Worm (Caenorhabditis elegans) whole organism, L3 larva: ENCODE results near the gene C08G9.1.

ENCODE experiments used
- mdl-1 ChIP-seq: fragments of 150-350 bp; optimal IDR thresholded peaks from 2 replicates; lab custom pipeline; 2014; ENCODE audit warnings: missing biosample characterization, missing genetic modification characterization
- nhr-12 ChIP-seq: fragments of 150-350 bp; optimal IDR thresholded peaks from 2 replicates; lab custom pipeline; 2014; ENCODE audit warnings: missing biosample characterization, missing genetic modification characterization
- nhr-23 ChIP-seq: fragments of 150-350 bp; optimal IDR thresholded peaks from 2 replicates; lab custom pipeline; 2014; ENCODE audit warnings: missing biosample characterization, missing genetic modification reagents, missing genetic modification characterization
- pha-4 ChIP-seq: fragments of 150-350 bp; optimal IDR thresholded peaks from 2 replicates; lab custom pipeline; 2014; ENCODE audit warnings: missing biosample characterization, missing genetic modification reagents, missing genetic modification characterization
- skn-1 ChIP-seq: fragments of 150-350 bp; optimal IDR thresholded peaks from 2 replicates; lab custom pipeline; 2014; ENCODE audit warnings: missing biosample characterization, missing genetic modification characterization
- ztf-4 ChIP-seq: fragments of 150-350 bp; optimal IDR thresholded peaks from 2 replicates; lab custom pipeline; 2014; ENCODE audit warnings: missing biosample characterization, missing genetic modification characterization

DNA sequence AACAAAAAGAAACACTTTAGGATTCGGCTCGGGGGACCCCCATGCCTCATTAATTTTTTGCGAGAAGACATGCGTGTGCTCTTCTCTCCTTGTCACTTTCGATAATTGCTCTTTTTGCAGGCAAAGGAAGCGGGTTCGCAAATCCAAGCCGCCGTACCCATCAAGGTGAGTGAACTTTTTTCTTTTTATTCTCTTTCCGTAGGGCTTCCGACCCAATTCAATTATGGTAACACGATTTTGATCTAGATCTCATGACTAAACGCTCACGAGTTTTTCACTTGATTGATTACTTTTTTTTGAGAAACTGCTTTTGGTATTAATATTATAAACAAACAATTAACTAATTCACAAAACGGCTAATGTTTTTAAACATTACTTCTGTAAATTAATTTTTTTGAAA, 46.0 kb upstream of the C08G9.1 start:
- TF ChIP-seq ztf-4 (no peak), nhr-12 (tag; lab: Kevin White, UChicago) (no peak), nhr-23 (tag; lab: Kevin White, UChicago) (no peak), mdl-1 (tag; lab: Kevin White, UChicago) (no peak), skn-1 (tag; lab: Kevin White, UChicago) (no peak), pha-4 (tag; lab: Kevin White, UChicago) (no peak)
